5 worm cellular contexts compared by ENCODE assay signal in the genomic region with DNA sequence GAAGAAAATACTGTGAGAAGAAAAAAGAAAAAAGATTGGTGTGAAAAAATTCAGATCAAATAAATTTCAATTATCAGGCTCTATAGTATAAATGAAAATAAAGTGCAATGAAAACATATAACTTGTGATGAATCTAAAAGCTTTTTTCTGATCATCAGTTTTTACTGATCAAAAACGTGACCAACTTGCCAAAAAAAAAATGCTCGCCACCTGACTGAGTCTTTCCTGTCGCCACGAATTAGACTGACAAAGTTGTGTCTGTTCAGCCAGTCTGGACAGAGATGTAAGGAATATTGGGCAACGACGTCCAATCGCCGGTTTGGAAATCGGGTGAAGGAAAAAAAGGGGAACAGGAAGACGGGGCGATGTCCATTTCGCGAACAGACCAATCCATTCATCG.
TF ChIP-seq lines count a peak whose summit lies in the region.

No protein-coding gene starts in this region.

TF ChIP-seq in whole organism, L1 larva, 84 proteins besides CTCF, POLR2A, EP300 and RAD21 (continues in another document):
- TF ChIP-seq grh-1 (GFP tag; IDR thresholded peaks at IDR 0.05; lab: Robert Waterston, UW) (no peak), alr-1 (tag; optimal IDR thresholded peaks at IDR 0.05; lab: Kevin White, UChicago; ENCODE audit: borderline replicate concordance) (no peak), ztf-4 (tag; optimal IDR thresholded peaks at IDR 0.05; lab: Kevin White, UChicago) (no peak), nhr-11 (tag; optimal IDR thresholded peaks at IDR 0.05; lab: Kevin White, UChicago) (no peak), lsy-2 (tag; optimal IDR thresholded peaks at IDR 0.05; lab: Kevin White, UChicago) (peak; percentile 8 to 21), nhr-19 (GFP tag; conservative IDR thresholded peaks at IDR 0.05; lab: Robert Waterston, UW) (peak; percentile 54), egl-27 (tag; optimal IDR thresholded peaks at IDR 0.05; lab: Kevin White, UChicago) (no peak), nhr-85 (tag; lab: Kevin White, UChicago) (no peak), tbx-2 (tag; optimal IDR thresholded peaks at IDR 0.05; lab: Kevin White, UChicago) (no peak), sptf-1 (tag; optimal IDR thresholded peaks at IDR 0.05; lab: Kevin White, UChicago) (no peak), ztf-11 (tag; optimal IDR thresholded peaks at IDR 0.05; lab: Kevin White, UChicago) (no peak), blmp-1 (tag; optimal IDR thresholded peaks at IDR 0.05; lab: Kevin White, UChicago) (no peak), nhr-28 (tag; optimal IDR thresholded peaks at IDR 0.05; lab: Kevin White, UChicago) (no peak), unc-86 (tag; optimal IDR thresholded peaks at IDR 0.05; lab: Kevin White, UChicago) (no peak), lin-13 (GFP tag; optimal IDR thresholded peaks at IDR 0.05; lab: Kevin White, UChicago) (no peak), nhr-12 (tag; optimal IDR thresholded peaks at IDR 0.05; lab: Kevin White, UChicago) (no peak), lir-3 (tag; optimal IDR thresholded peaks at IDR 0.05; lab: Kevin White, UChicago; ENCODE audit: poor library complexity) (no peak), pag-3 (tag; optimal IDR thresholded peaks at IDR 0.05; lab: Kevin White, UChicago; ENCODE audit: borderline replicate concordance, insufficient read depth) (no peak)

TF ChIP-seq in whole organism, L2 larva, 48 proteins besides CTCF, POLR2A, EP300 and RAD21:
- TF ChIP-seq mdl-1 (tag; optimal IDR thresholded peaks at IDR 0.05; lab: Kevin White, UChicago) (no peak), elt-1 (tag; optimal IDR thresholded peaks at IDR 0.05; lab: Kevin White, UChicago) (no peak), lsy-2 (tag; optimal IDR thresholded peaks at IDR 0.05; lab: Kevin White, UChicago) (peak in 1 of 2 experiments; percentile 5), crh-2 (tag; optimal IDR thresholded peaks at IDR 0.05; lab: Kevin White, UChicago) (peak; percentile 5), peb-1 (tag; optimal IDR thresholded peaks at IDR 0.05; lab: Kevin White, UChicago) (no peak), lin-11 (tag; optimal IDR thresholded peaks at IDR 0.05; lab: Kevin White, UChicago) (no peak), C34F6.9 (tag; optimal IDR thresholded peaks at IDR 0.05; lab: Kevin White, UChicago) (peak; percentile 10), nhr-129 (tag; optimal IDR thresholded peaks at IDR 0.05; lab: Kevin White, UChicago) (peak; percentile 48), unc-39 (tag; optimal IDR thresholded peaks at IDR 0.05; lab: Kevin White, UChicago) (no peak)

TF ChIP-seq in whole organism, L3 larva, 47 proteins besides CTCF, POLR2A, EP300 and RAD21:
- TF ChIP-seq daf-12 (tag; optimal IDR thresholded peaks at IDR 0.05; lab: Kevin White, UChicago) (no peak), hmg-11 (tag; optimal IDR thresholded peaks at IDR 0.05; lab: Kevin White, UChicago) (no peak), tbx-2 (tag; optimal IDR thresholded peaks at IDR 0.05; lab: Kevin White, UChicago) (no peak), nfya-1 (tag; optimal IDR thresholded peaks at IDR 0.05; lab: Kevin White, UChicago; ENCODE audit: insufficient read depth) (peak; percentile 20), unc-39 (tag; optimal IDR thresholded peaks at IDR 0.05; lab: Kevin White, UChicago) (no peak), ztf-4 (tag; optimal IDR thresholded peaks at IDR 0.05; lab: Kevin White, UChicago) (no peak), ztf-11 (tag; optimal IDR thresholded peaks at IDR 0.05; lab: Kevin White, UChicago) (no peak)

TF ChIP-seq in whole organism, L4 larva, 104 proteins besides CTCF, POLR2A, EP300 and RAD21:
- no peak for TF ChIP-seq unc-39 (tag; optimal IDR thresholded peaks at IDR 0.05; lab: Kevin White, UChicago)
- peak; percentile 81 for TF ChIP-seq hlh-30 (tag; optimal IDR thresholded peaks at IDR 0.05; lab: Kevin White, UChicago; ENCODE audit: insufficient read depth)
- TF ChIP-seq tag-97 (GFP tag; IDR thresholded peaks at IDR 0.05; lab: Robert Waterston, UW), result no peak
- peak; percentile 26 for TF ChIP-seq mes-2 (tag; optimal IDR thresholded peaks at IDR 0.05; lab: Kevin White, UChicago; ENCODE audit: poor library complexity, severe bottlenecking)
- peak; percentile 7 for TF ChIP-seq dve-1 (tag; optimal IDR thresholded peaks at IDR 0.05; lab: Kevin White, UChicago; ENCODE audit: insufficient read depth)
- no peak for TF ChIP-seq fos-1 (tag; optimal IDR thresholded peaks at IDR 0.05; lab: Kevin White, UChicago)
- no peak for TF ChIP-seq nhr-41 (GFP tag; IDR thresholded peaks at IDR 0.05; lab: Robert Waterston, UW)
- TF ChIP-seq hlh-11 (tag; optimal IDR thresholded peaks at IDR 0.05; lab: Kevin White, UChicago), result peak; percentile 54
- no peak for TF ChIP-seq php-3 (GFP tag; IDR thresholded peaks at IDR 0.05; lab: Robert Waterston, UW)
- TF ChIP-seq nhr-11 (tag; optimal IDR thresholded peaks at IDR 0.05; lab: Kevin White, UChicago), result no peak
- TF ChIP-seq attf-4 (tag; optimal IDR thresholded peaks at IDR 0.05; lab: Kevin White, UChicago), result no peak
- no peak for TF ChIP-seq nhr-28 (tag; optimal IDR thresholded peaks at IDR 0.05; lab: Kevin White, UChicago)
- TF ChIP-seq ceh-20 (GFP tag; IDR thresholded peaks at IDR 0.05; lab: Robert Waterston, UW), result peak; percentile 62; the same call in 1 of the 2 replicates
- TF ChIP-seq ceh-28 (tag; optimal IDR thresholded peaks at IDR 0.05; lab: Kevin White, UChicago), result no peak
- peak; percentile 21; the same call in 1 of the 2 replicates for TF ChIP-seq dmd-6 (GFP tag; IDR thresholded peaks at IDR 0.05; lab: Robert Waterston, UW)
- no peak for TF ChIP-seq daf-12 (tag; optimal IDR thresholded peaks at IDR 0.05; lab: Kevin White, UChicago)
- TF ChIP-seq nhr-25 (tag; optimal IDR thresholded peaks at IDR 0.05; lab: Kevin White, UChicago; ENCODE audit: borderline replicate concordance, insufficient read depth), result no peak
- no peak for TF ChIP-seq arid-1 (GFP tag; conservative IDR thresholded peaks at IDR 0.05; lab: Robert Waterston, UW)
- no peak for TF ChIP-seq egl-43 (GFP tag; IDR thresholded peaks at IDR 0.05; lab: Robert Waterston, UW)
- TF ChIP-seq jun-1 (tag; optimal IDR thresholded peaks at IDR 0.05; lab: Kevin White, UChicago), result no peak
- no peak for TF ChIP-seq saeg-2 (GFP tag; IDR thresholded peaks at IDR 0.05; lab: Robert Waterston, UW)

TF ChIP-seq in whole organism, young adult, 124 proteins besides CTCF, POLR2A, EP300 and RAD21:
- TF ChIP-seq hmg-20 (GFP tag; IDR thresholded peaks at IDR 0.05; lab: Robert Waterston, UW), result 0 out of 2 replicates have a peak, but pooled peaks have one; percentile 43
- TF ChIP-seq cebp-1 (GFP tag; IDR thresholded peaks at IDR 0.05; lab: Robert Waterston, UW), result no peak
- peak; percentile 48 for TF ChIP-seq cebp-1 (tag; optimal IDR thresholded peaks at IDR 0.05; lab: Kevin White, UChicago)
- peak in 1 of 3 experiments; percentile 3 for TF ChIP-seq lin-35 (GFP tag; optimal IDR thresholded peaks at IDR 0.05; lab: Kevin White, UChicago)
- TF ChIP-seq madf-10 (tag; optimal IDR thresholded peaks at IDR 0.05; lab: Kevin White, UChicago), result no peak
- TF ChIP-seq him-1 (tag; optimal IDR thresholded peaks at IDR 0.05; lab: Kevin White, UChicago), result no peak
- TF ChIP-seq T07F8.4 (tag; optimal IDR thresholded peaks at IDR 0.05; lab: Kevin White, UChicago), result no peak
- TF ChIP-seq F39B2.1 (GFP tag; IDR thresholded peaks at IDR 0.05; lab: Robert Waterston, UW), result no peak
- TF ChIP-seq gei-17 (GFP tag; optimal IDR thresholded peaks at IDR 0.05; lab: Kevin White, UChicago), result no peak
- 0 out of 2 replicates have a peak, but pooled peaks have one; percentile 33 for TF ChIP-seq let-526 (GFP tag; IDR thresholded peaks at IDR 0.05; lab: Robert Waterston, UW)
- TF ChIP-seq nfya-1 (tag; optimal IDR thresholded peaks at IDR 0.05; lab: Kevin White, UChicago; ENCODE audit: borderline replicate concordance, insufficient read depth), result no peak
- peak; percentile 20 for TF ChIP-seq nhr-80 (tag; optimal IDR thresholded peaks at IDR 0.05; lab: Kevin White, UChicago)
- no peak for TF ChIP-seq K12H6.12 (tag; optimal IDR thresholded peaks at IDR 0.05; lab: Kevin White, UChicago)
- TF ChIP-seq B0336.3 (GFP tag; IDR thresholded peaks at IDR 0.05; lab: Robert Waterston, UW), result peak; percentile 32; the same call in 1 of the 2 replicates
- TF ChIP-seq T26A5.8 (tag; optimal IDR thresholded peaks at IDR 0.05; lab: Kevin White, UChicago), result no peak
- no peak for TF ChIP-seq ztf-28 (GFP tag; IDR thresholded peaks at IDR 0.05; lab: Robert Waterston, UW)
- no peak for TF ChIP-seq bed-1 (GFP tag; IDR thresholded peaks at IDR 0.05; lab: Robert Waterston, UW)
- TF ChIP-seq B0261.1 (tag; optimal IDR thresholded peaks at IDR 0.05; lab: Kevin White, UChicago), result no peak
- TF ChIP-seq F10E7.11 (tag; optimal IDR thresholded peaks at IDR 0.05; lab: Kevin White, UChicago), result no peak
- TF ChIP-seq sdz-38 (tag; optimal IDR thresholded peaks at IDR 0.05; lab: Kevin White, UChicago), result no peak
- TF ChIP-seq somi-1 (GFP tag; optimal IDR thresholded peaks at IDR 0.05; lab: Kevin White, UChicago), result peak; percentile 5
